Fruit fly (Drosophila melanogaster): ENCODE data around the gene rtet.

The rtet gene

dm6 chr3R:21130050-21130449, 21.8 kb downstream of the rtet start, which contains the start of gene Ice2 (continued):
- TF ChIP-seq nerfin-1 (tag; optimal IDR thresholded peaks at IDR 0.05) (no peak), eyg (GFP tag; optimal IDR thresholded peaks at IDR 0.05) (no peak), sisA (GFP tag; IDR thresholded peaks at IDR 0.05) (no peak), CG12659 (GFP tag; optimal IDR thresholded peaks at IDR 0.05) (peak; percentile 29), CTCF (GFP tag; optimal IDR thresholded peaks at IDR 0.05) (no peak), Nf-YA (GFP tag; IDR thresholded peaks at IDR 0.05) (no peak), Blimp-1 (GFP tag; optimal IDR thresholded peaks at IDR 0.05) (no peak), CG10543 (GFP tag; optimal IDR thresholded peaks at IDR 0.05) (no peak), CG8359 (GFP tag; optimal IDR thresholded peaks at IDR 0.05; ENCODE audit: borderline replicate concordance) (no peak), ind (GFP tag; optimal IDR thresholded peaks at IDR 0.05) (no peak), peb (GFP tag; IDR thresholded peaks at IDR 0.05) (no peak), CG10959 (GFP tag; IDR thresholded peaks at IDR 0.05) (no peak), nerfin-2 (GFP tag; IDR thresholded peaks at IDR 0.05; ENCODE audit: partially characterized antibody) (no peak), Hey (tag; optimal IDR thresholded peaks at IDR 0.05) (no peak), Nf-YB (GFP tag; optimal IDR thresholded peaks at IDR 0.05) (no peak), CG18619 (GFP tag; optimal IDR thresholded peaks at IDR 0.05) (no peak), chif (GFP tag; optimal IDR thresholded peaks at IDR 0.05) (no peak), CG4282 (GFP tag; optimal IDR thresholded peaks at IDR 0.05) (no peak), Elba2 (GFP tag; optimal IDR thresholded peaks at IDR 0.05) (no peak), PHDP (tag; optimal IDR thresholded peaks at IDR 0.05) (peak; percentile 10), klu (GFP tag; IDR thresholded peaks at IDR 0.05) (no peak), bcd (GFP tag; optimal IDR thresholded peaks at IDR 0.05) (no peak), fru (optimal IDR thresholded peaks at IDR 0.05) (no peak), CG8765 (GFP tag; IDR thresholded peaks at IDR 0.05) (no peak), CG1602 (GFP tag; optimal IDR thresholded peaks at IDR 0.05) (no peak), Ptx1 (GFP tag; IDR thresholded peaks at IDR 0.05) (no peak), Optix (GFP tag; IDR thresholded peaks at IDR 0.05) (no peak), CG7556 (GFP tag; optimal IDR thresholded peaks at IDR 0.05) (no peak), CG11696 (GFP tag; IDR thresholded peaks at IDR 0.05) (no peak), Awh (GFP tag; IDR thresholded peaks at IDR 0.05) (no peak), yki (optimal IDR thresholded peaks at IDR 0.05) (no peak), Rx (GFP tag; IDR thresholded peaks at IDR 0.05) (no peak), Hr51 (GFP tag; optimal IDR thresholded peaks at IDR 0.05) (no peak), ash1 (GFP tag; optimal IDR thresholded peaks at IDR 0.05) (no peak), ham (GFP tag; IDR thresholded peaks at IDR 0.05) (no peak), CG17361 (GFP tag; IDR thresholded peaks at IDR 0.05) (no peak), Aef1 (GFP tag; IDR thresholded peaks at IDR 0.05) (no peak), CG6683 (GFP tag; optimal IDR thresholded peaks at IDR 0.05) (no peak), sens-2 (GFP tag; IDR thresholded peaks at IDR 0.05) (no peak), p53 (GFP tag; optimal IDR thresholded peaks at IDR 0.05) (no peak), Dref (GFP tag; IDR thresholded peaks at IDR 0.05) (peak; percentile 73), dimm (GFP tag; IDR thresholded peaks at IDR 0.05) (no peak), psq (GFP tag; optimal IDR thresholded peaks at IDR 0.05) (no peak), Neu2 (GFP tag; optimal IDR thresholded peaks at IDR 0.05; ENCODE audit: borderline replicate concordance) (no peak), Deaf1 (tag; optimal IDR thresholded peaks at IDR 0.05) (no peak), Mad (GFP tag; optimal IDR thresholded peaks at IDR 0.05) (no peak), CG34422 (GFP tag; IDR thresholded peaks at IDR 0.05) (no peak), CG16813 (GFP tag; IDR thresholded peaks at IDR 0.05; ENCODE audit: partially characterized antibody) (no peak), CG12236 (GFP tag; optimal IDR thresholded peaks at IDR 0.05) (no peak), her (GFP tag; optimal IDR thresholded peaks at IDR 0.05) (no peak), Taf1 (GFP tag; IDR thresholded peaks at IDR 0.05) (no peak), bbx (GFP tag; IDR thresholded peaks at IDR 0.05; ENCODE audit: partially characterized antibody) (peak; percentile 38; the same call in 1 of the 2 replicates), CG15479 (GFP tag; optimal IDR thresholded peaks at IDR 0.05) (no peak), CG1024 (GFP tag; IDR thresholded peaks at IDR 0.05) (no peak)
